Fruit fly (Drosophila melanogaster) whole organism, adult: ENCODE data around the gene CG5953.

Experiments
- CG12768 ChIP-seq: fragments of 200-800 bp; sonication (Bioruptor generic); optimal IDR thresholded peaks from 2 replicates; lab custom pipeline; 2017; ENCODE audit warnings: missing biosample characterization, missing genetic modification characterization, mild to moderate bottlenecking, moderate library complexity, missing genetic modification reagents
- CG14711 ChIP-seq: fragments of 200-800 bp; sonication (Bioruptor generic); optimal IDR thresholded peaks from 2 replicates; lab custom pipeline; 2018; ENCODE audit warnings: missing biosample characterization, mild to moderate bottlenecking, missing genetic modification characterization, moderate library complexity
- CG1620 ChIP-seq: fragments of 200-800 bp; sonication (Bioruptor generic); optimal IDR thresholded peaks from 2 replicates; lab custom pipeline; 2016; ENCODE audit warnings: missing biosample characterization, missing genetic modification characterization
- CG33017 ChIP-seq: fragments of 200-800 bp; sonication (Bioruptor generic); optimal IDR thresholded peaks from 2 replicates; lab custom pipeline; 2018; ENCODE audit warnings: missing biosample characterization, mild to moderate bottlenecking, missing genetic modification characterization, moderate library complexity
- CG5204 ChIP-seq: fragments of 200-800 bp; sonication (Bioruptor generic); optimal IDR thresholded peaks from 2 replicates; lab custom pipeline; 2016; ENCODE audit warnings: missing biosample characterization, missing genetic modification characterization
- CG7101 ChIP-seq: fragments of 200-800 bp; sonication (Bioruptor generic); optimal IDR thresholded peaks from 2 replicates; lab custom pipeline; 2018; ENCODE audit warnings: missing biosample characterization, mild to moderate bottlenecking, missing genetic modification characterization, moderate library complexity
- Hr96 ChIP-seq: fragments of 200-800 bp; sonication (Bioruptor generic); optimal IDR thresholded peaks from 2 replicates; lab custom pipeline; 2016; ENCODE audit warnings: missing biosample characterization, missing genetic modification characterization
- Mnt ChIP-seq: fragments of 200-800 bp; sonication (Bioruptor generic); optimal IDR thresholded peaks from 2 replicates; lab custom pipeline; 2016; ENCODE audit warnings: missing biosample characterization, mild to moderate bottlenecking, missing genetic modification characterization
- cnc ChIP-seq, 2 experiments: fragments of >200 bp; optimal IDR thresholded peaks; 2 replicates each; lab custom pipeline; 2017
- kay ChIP-seq: fragments of 200-800 bp; sonication (Bioruptor generic); peaks from one replicate; lab custom pipeline; 2016; ENCODE audit warnings: missing biosample characterization, missing genetic modification characterization, borderline replicate concordance
- toe ChIP-seq: fragments of 200-800 bp; sonication (Bioruptor generic); optimal IDR thresholded peaks from 2 replicates; lab custom pipeline; 2016; ENCODE audit warnings: missing biosample characterization, missing genetic modification characterization

- TF ChIP-seq cnc (optimal IDR thresholded peaks at IDR 0.05; lab: Kevin White, UChicago) (peak; percentile 94 to 99), CG33017 (tag; lab: Kevin White, UChicago) (peak; percentile 96), CG5204 (GFP tag; lab: Kevin White, UChicago) (peak; percentile 89), CG1620 (peak; percentile 45), toe (GFP tag; lab: Kevin White, UChicago) (peak; percentile 68), CG7101 (tag; lab: Kevin White, UChicago) (peak; percentile 95), CG12768 (GFP tag; lab: Kevin White, UChicago) (peak; percentile 94), kay (GFP tag; lab: Kevin White, UChicago) (peak; percentile 86), CG14711 (tag; lab: Kevin White, UChicago) (peak; percentile 89), Mnt (peak; percentile 62), Hr96 (peak; percentile 75)
Measured at dm6 chr2L:16532702-16533385, at the start of gene CG5953.
